Fruit fly (Drosophila melanogaster): ENCODE results near the gene B-H2.

The B-H2 gene

DNA sequence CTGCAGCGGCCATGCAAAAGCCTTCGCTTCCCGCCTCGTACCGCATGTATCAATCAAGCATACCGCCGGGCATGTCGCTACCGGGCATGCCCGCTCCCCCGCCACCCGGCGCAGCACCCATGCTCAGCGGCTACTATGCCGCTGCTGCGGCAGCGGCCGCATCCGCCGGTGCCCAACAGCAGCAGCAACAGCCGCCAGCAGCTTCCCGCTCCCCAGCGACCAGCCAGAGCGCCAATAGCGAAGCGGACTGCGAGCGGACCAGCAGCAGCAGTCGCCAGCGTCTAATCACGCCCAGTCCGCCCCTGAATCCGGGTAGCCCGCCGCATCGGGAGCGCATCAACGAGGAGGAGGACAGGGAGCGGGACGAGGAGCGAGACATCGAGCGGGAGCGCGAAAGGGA lies 8.5 kb downstream of the B-H2 start:
- TF ChIP-seq CG16815 (GFP tag; optimal IDR thresholded peaks at IDR 0.05) (no peak), Atf3 (GFP tag; optimal IDR thresholded peaks at IDR 0.05) (no peak), Ets65A (GFP tag) (peak; percentile 83), CG17385 (GFP tag; optimal IDR thresholded peaks at IDR 0.05) (no peak), p53 (GFP tag; optimal IDR thresholded peaks at IDR 0.05) (no peak), fu2 (GFP tag; optimal IDR thresholded peaks at IDR 0.05) (no peak), CG8478 (optimal IDR thresholded peaks at IDR 0.05) (no peak), Camta (GFP tag; optimal IDR thresholded peaks at IDR 0.05) (no peak), ash1 (GFP tag; optimal IDR thresholded peaks at IDR 0.05) (no peak), ro (GFP tag; IDR thresholded peaks at IDR 0.05) (no peak), Med (GFP tag) (peak; percentile 29), HHEX (GFP tag; optimal IDR thresholded peaks at IDR 0.05) (no peak), aop (GFP tag; IDR thresholded peaks at IDR 0.05) (no peak), Nf-YB (GFP tag; optimal IDR thresholded peaks at IDR 0.05) (peak; percentile 2), bbx (GFP tag; IDR thresholded peaks at IDR 0.05; ENCODE audit: partially characterized antibody) (no peak), D (optimal IDR thresholded peaks at IDR 0.05) (no peak), D (GFP tag; optimal IDR thresholded peaks at IDR 0.05) (no peak), Hsf (GFP tag; optimal IDR thresholded peaks at IDR 0.05) (no peak), Dek (tag; optimal IDR thresholded peaks at IDR 0.05) (no peak), shn (GFP tag; optimal IDR thresholded peaks at IDR 0.05) (no peak), CG7745 (tag; optimal IDR thresholded peaks at IDR 0.05) (no peak), phol (tag; optimal IDR thresholded peaks at IDR 0.05) (no peak), Doc2 (GFP tag; IDR thresholded peaks at IDR 0.05) (no peak), abd-A (tag; optimal IDR thresholded peaks at IDR 0.05) (no peak), CG11085 (GFP tag; IDR thresholded peaks at IDR 0.05) (no peak), stc (GFP tag; IDR thresholded peaks at IDR 0.05) (no peak), tx (GFP tag; optimal IDR thresholded peaks at IDR 0.05) (no peak), CG10274 (GFP tag; optimal IDR thresholded peaks at IDR 0.05) (no peak), CG9215 (GFP tag; IDR thresholded peaks at IDR 0.05) (0 out of 2 replicates have a peak, but pooled peaks have one; percentile 14), Myb (GFP tag; optimal IDR thresholded peaks at IDR 0.05) (no peak), CkIIα-i1 (GFP tag; IDR thresholded peaks at IDR 0.05) (no peak), esg (GFP tag; conservative IDR thresholded peaks at IDR 0.05) (no peak), eve (GFP tag; optimal IDR thresholded peaks at IDR 0.05) (peak in 1 of 2 experiments; percentile 4), Sry-δ (GFP tag; optimal IDR thresholded peaks at IDR 0.05) (no peak), CoRest (tag; optimal IDR thresholded peaks at IDR 0.05) (no peak), sens (GFP tag) (peak; percentile 58), so (GFP tag; IDR thresholded peaks at IDR 0.05) (no peak), CG9876 (GFP tag; optimal IDR thresholded peaks at IDR 0.05) (no peak), jing (GFP tag; optimal IDR thresholded peaks at IDR 0.05) (no peak), CG15073 (GFP tag; optimal IDR thresholded peaks at IDR 0.05) (no peak), gro (GFP tag; optimal IDR thresholded peaks at IDR 0.05) (no peak), CG7271 (tag; optimal IDR thresholded peaks at IDR 0.05) (no peak), ken (GFP tag; IDR thresholded peaks at IDR 0.05) (no peak), CG43689 (GFP tag; IDR thresholded peaks at IDR 0.05) (no peak), Abd-B (GFP tag; optimal IDR thresholded peaks at IDR 0.05) (no peak), CG7556 (GFP tag; optimal IDR thresholded peaks at IDR 0.05) (no peak)

Measured in whole organism, embryonic.